Fruit fly (Drosophila melanogaster): Measurements from ENCODE around the gene CG3719.

Gene CG3719

dm6 chrX:1357501-1357900 is 22.8 kb downstream of the CG3719 start, which contains the start of gene png:
TSS of gene png (minus strand) at chrX:1357601.
- TF ChIP-seq Oaz (GFP tag; IDR thresholded peaks at IDR 0.05) (no peak), CTCF (GFP tag; optimal IDR thresholded peaks at IDR 0.05) (peak; percentile 83)

- TF ChIP-seq CTCF (GFP tag; optimal IDR thresholded peaks at IDR 0.05) (peak; percentile 20), NfI (GFP tag; optimal IDR thresholded peaks at IDR 0.05) (no peak), Oaz (GFP tag; IDR thresholded peaks at IDR 0.05) (no peak), bbx (GFP tag; IDR thresholded peaks at IDR 0.05; ENCODE audit: partially characterized antibody) (peak; percentile 90), PHDP (tag; optimal IDR thresholded peaks at IDR 0.05) (no peak), ci (GFP tag; IDR thresholded peaks at IDR 0.05) (no peak), CG42726 (GFP tag; IDR thresholded peaks at IDR 0.05; ENCODE audit: partially characterized antibody) (peak; percentile 58; the same call in 1 of the 2 replicates), CG7963 (GFP tag; IDR thresholded peaks at IDR 0.05; ENCODE audit: partially characterized antibody) (peak; percentile 90), inv (GFP tag; IDR thresholded peaks at IDR 0.05; ENCODE audit: partially characterized antibody) (peak; percentile 64), trem (tag; optimal IDR thresholded peaks at IDR 0.05) (no peak), MTF-1 (GFP tag; optimal IDR thresholded peaks at IDR 0.05; ENCODE audit: borderline replicate concordance) (no peak), D (optimal IDR thresholded peaks at IDR 0.05) (no peak), D (GFP tag; optimal IDR thresholded peaks at IDR 0.05) (no peak), CG10979 (tag; optimal IDR thresholded peaks at IDR 0.05) (no peak), fd3F (GFP tag; optimal IDR thresholded peaks at IDR 0.05) (no peak), ato (GFP tag; IDR thresholded peaks at IDR 0.05; ENCODE audit: partially characterized antibody) (peak; percentile 95), H15 (GFP tag; IDR thresholded peaks at IDR 0.05) (no peak), CG10431 (GFP tag; optimal IDR thresholded peaks at IDR 0.05) (no peak), Scr (GFP tag; IDR thresholded peaks at IDR 0.05; ENCODE audit: partially characterized antibody) (peak; percentile 76), CG16813 (GFP tag; IDR thresholded peaks at IDR 0.05; ENCODE audit: partially characterized antibody) (peak; percentile 78; the same call in 2 of the 3 replicates), CG6654 (GFP tag; optimal IDR thresholded peaks at IDR 0.05) (no peak), schlank (tag; optimal IDR thresholded peaks at IDR 0.05) (no peak), unpg (GFP tag; optimal IDR thresholded peaks at IDR 0.05) (no peak), E2f2 (GFP tag; IDR thresholded peaks at IDR 0.05) (peak; percentile 37), zfh1 (GFP tag; IDR thresholded peaks at IDR 0.05) (no peak), CG17186 (GFP tag; optimal IDR thresholded peaks at IDR 0.05) (peak; percentile 10), tgo (GFP tag; IDR thresholded peaks at IDR 0.05) (no peak), lmd (GFP tag; IDR thresholded peaks at IDR 0.05) (no peak), lola (GFP tag; optimal IDR thresholded peaks at IDR 0.05) (no peak), Ssrp (tag; optimal IDR thresholded peaks at IDR 0.05) (no peak), Jarid2 (GFP tag; optimal IDR thresholded peaks at IDR 0.05) (no peak), wdn (GFP tag; IDR thresholded peaks at IDR 0.05) (no peak), CG4730 (GFP tag; IDR thresholded peaks at IDR 0.05) (no peak), Side (GFP tag; optimal IDR thresholded peaks at IDR 0.05) (no peak), CG31224 (GFP tag; IDR thresholded peaks at IDR 0.05) (no peak), CG32772 (GFP tag; IDR thresholded peaks at IDR 0.05) (no peak), pb (GFP tag; optimal IDR thresholded peaks at IDR 0.05) (no peak), tll (GFP tag; optimal IDR thresholded peaks at IDR 0.05) (no peak), CG18619 (GFP tag; optimal IDR thresholded peaks at IDR 0.05) (no peak), Ravus (GFP tag; IDR thresholded peaks at IDR 0.05) (no peak), peb (GFP tag; IDR thresholded peaks at IDR 0.05) (no peak), sd (tag; optimal IDR thresholded peaks at IDR 0.05) (no peak), Fer2 (tag; optimal IDR thresholded peaks at IDR 0.05) (no peak), dan (GFP tag; IDR thresholded peaks at IDR 0.05) (no peak), Hey (tag; optimal IDR thresholded peaks at IDR 0.05) (no peak), sima (GFP tag; optimal IDR thresholded peaks at IDR 0.05) (no peak)
Observed at dm6 chrX:1353322-1354212, 26.7 kb downstream of the CG3719 start, which contains the start of the genes CG12773 and CG11417. TSS of gene CG12773 (minus strand) at chrX:1353981. TSS of gene CG11417 (plus strand) at chrX:1354014.

Measured in whole organism, embryonic.